Fruit fly (Drosophila melanogaster): ENCODE data around the gene ttm2.

ttm2 gene

dm6 chr3L:299952-300605 lies 25.1 kb downstream of the ttm2 start:
- no peak for TF ChIP-seq Doc2 (GFP tag; IDR thresholded peaks at IDR 0.05)
- 0 out of 3 replicates have a peak, but pooled peaks have one; percentile 36 for TF ChIP-seq vnd (GFP tag; IDR thresholded peaks at IDR 0.05; ENCODE audit: partially characterized antibody)
- TF ChIP-seq CG18599 (GFP tag; optimal IDR thresholded peaks at IDR 0.05) = peak; percentile 58
- peak; percentile 51 for TF ChIP-seq Deaf1 (tag; optimal IDR thresholded peaks at IDR 0.05)
- peak; percentile 34 for TF ChIP-seq Fer1 (GFP tag; optimal IDR thresholded peaks at IDR 0.05)
- no peak for TF ChIP-seq ind (GFP tag; optimal IDR thresholded peaks at IDR 0.05)
- TF ChIP-seq exex (tag; optimal IDR thresholded peaks at IDR 0.05) = peak; percentile 100
- TF ChIP-seq CG34422 (GFP tag; IDR thresholded peaks at IDR 0.05) = no peak
- no peak for TF ChIP-seq Fer3 (tag; optimal IDR thresholded peaks at IDR 0.05)
- TF ChIP-seq unpg (GFP tag; optimal IDR thresholded peaks at IDR 0.05) = no peak
- peak; percentile 20 for TF ChIP-seq zen (tag; optimal IDR thresholded peaks at IDR 0.05)
- peak; percentile 98 for TF ChIP-seq CG34376 (GFP tag; optimal IDR thresholded peaks at IDR 0.05)
- TF ChIP-seq gro (GFP tag; optimal IDR thresholded peaks at IDR 0.05) = peak; percentile 32
- TF ChIP-seq ERR (GFP tag; optimal IDR thresholded peaks at IDR 0.05) = peak; percentile 15
- peak; percentile 82; the same call in 1 of the 4 replicates for TF ChIP-seq chinmo (GFP tag; IDR thresholded peaks at IDR 0.05; ENCODE audit: partially characterized antibody)
- peak; percentile 53 for TF ChIP-seq HmgZ (tag; optimal IDR thresholded peaks at IDR 0.05)
- TF ChIP-seq Opbp (GFP tag; IDR thresholded peaks at IDR 0.05; ENCODE audit: partially characterized antibody) = no peak
- TF ChIP-seq Hey (tag; optimal IDR thresholded peaks at IDR 0.05) = peak; percentile 15
- TF ChIP-seq GATAe (GFP tag; conservative IDR thresholded peaks at IDR 0.05) = peak; percentile 30
- no peak for TF ChIP-seq cg (GFP tag; optimal IDR thresholded peaks at IDR 0.05)
- TF ChIP-seq CG3847 (GFP tag; IDR thresholded peaks at IDR 0.05) = 0 out of 2 replicates have a peak, but pooled peaks have one; percentile 9
- peak; percentile 83 for TF ChIP-seq CG10543 (GFP tag; optimal IDR thresholded peaks at IDR 0.05)
- peak; percentile 95 for TF ChIP-seq CG15479 (GFP tag; optimal IDR thresholded peaks at IDR 0.05)
- peak; percentile 58 for TF ChIP-seq lab (GFP tag; optimal IDR thresholded peaks at IDR 0.05)
- TF ChIP-seq run (tag; optimal IDR thresholded peaks at IDR 0.05) = no peak
- peak; percentile 92 for TF ChIP-seq sug (tag; optimal IDR thresholded peaks at IDR 0.05)
- TF ChIP-seq so (GFP tag; IDR thresholded peaks at IDR 0.05) = 0 out of 3 replicates have a peak, but pooled peaks have one; percentile 33
- TF ChIP-seq Hsf (GFP tag; optimal IDR thresholded peaks at IDR 0.05) = no peak
- TF ChIP-seq ftz-f1 (GFP tag; optimal IDR thresholded peaks at IDR 0.05) = peak; percentile 58
- peak; percentile 72 for TF ChIP-seq mirr (GFP tag; optimal IDR thresholded peaks at IDR 0.05)
- peak; percentile 11 for TF ChIP-seq CG7987 (GFP tag; optimal IDR thresholded peaks at IDR 0.05)
- no peak for TF ChIP-seq Mes4 (GFP tag; optimal IDR thresholded peaks at IDR 0.05)
- no peak for TF ChIP-seq sna (GFP tag; IDR thresholded peaks at IDR 0.05; ENCODE audit: partially characterized antibody)
- TF ChIP-seq Tbp (GFP tag; optimal IDR thresholded peaks at IDR 0.05) = no peak
- TF ChIP-seq crol (GFP tag; IDR thresholded peaks at IDR 0.05) = peak; percentile 60
- TF ChIP-seq Dbx (GFP tag; IDR thresholded peaks at IDR 0.05) = peak; percentile 28; the same call in 1 of the 3 replicates
- peak; percentile 45 for TF ChIP-seq BtbVII (GFP tag; optimal IDR thresholded peaks at IDR 0.05)
- TF ChIP-seq ci (GFP tag; IDR thresholded peaks at IDR 0.05) = 0 out of 3 replicates have a peak, but pooled peaks have one; percentile 8
- peak; percentile 21; the same call in 1 of the 2 replicates for TF ChIP-seq Adf1 (GFP tag; IDR thresholded peaks at IDR 0.05)
- 0 out of 3 replicates have a peak, but pooled peaks have one; percentile 12 for TF ChIP-seq zfh1 (GFP tag; IDR thresholded peaks at IDR 0.05)
